Worm (Caenorhabditis elegans): ENCODE measurements around the gene sms-3.
A peak's percentile ranks its signal among the peaks of the same experiment; 100 is the strongest.

sms-3 gene

ce11 chrIII:1613933-1614332 lies 13.0 kb upstream of the sms-3 start, which contains the start of gene Y22D7AL.9:
TSS of gene Y22D7AL.9 (minus strand) at chrIII:1614033.
- TF ChIP-seq tbx-37 (GFP tag; conservative IDR thresholded peaks at IDR 0.05), result no peak
- no peak for TF ChIP-seq hmg-4 (GFP tag; optimal IDR thresholded peaks at IDR 0.05)
- no peak for TF ChIP-seq pes-1 (GFP tag; IDR thresholded peaks at IDR 0.05)
- TF ChIP-seq ets-7 (tag; optimal IDR thresholded peaks at IDR 0.05), result no peak
- TF ChIP-seq ama-1 (optimal IDR thresholded peaks at IDR 0.05), result no peak
- TF ChIP-seq hnd-1 (tag; optimal IDR thresholded peaks at IDR 0.05), result no peak
- TF ChIP-seq ceh-36 (tag; optimal IDR thresholded peaks at IDR 0.05), result no peak
- TF ChIP-seq tbx-11 (GFP tag; IDR thresholded peaks at IDR 0.05), result no peak
- TF ChIP-seq flt-1 (GFP tag; IDR thresholded peaks at IDR 0.05), result no peak
- TF ChIP-seq aly-1 (tag; optimal IDR thresholded peaks at IDR 0.05), result no peak

DNA sequence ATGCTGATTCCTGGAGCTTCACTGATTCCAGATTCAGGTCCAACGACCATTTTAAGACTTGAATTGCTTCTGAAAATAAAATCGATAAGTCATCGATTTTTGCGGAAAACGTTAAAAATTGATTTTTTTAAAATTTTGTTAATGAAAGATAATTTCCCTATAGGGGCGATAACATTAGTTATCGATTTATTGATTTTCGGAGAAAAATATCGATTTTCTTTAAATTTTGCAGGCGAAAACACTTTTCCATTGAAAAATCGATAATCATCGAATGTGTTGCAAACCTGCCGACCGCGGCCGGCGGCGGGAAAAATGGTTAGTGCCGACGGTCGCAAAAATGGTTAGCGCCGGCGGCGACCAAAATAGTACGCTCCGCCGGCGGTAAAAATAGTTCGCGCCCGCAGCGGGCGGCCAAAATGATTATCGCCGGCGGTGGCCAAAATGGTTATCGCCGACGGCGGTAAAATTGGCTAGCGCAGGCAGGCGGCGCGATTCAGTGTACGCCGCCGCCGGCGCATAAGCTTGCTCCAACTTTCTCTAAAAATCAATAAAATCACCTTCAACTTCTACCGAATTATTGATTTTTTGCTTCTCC lies 12.1 kb upstream of the sms-3 start:
- TF ChIP-seq F13C5.2 (tag; optimal IDR thresholded peaks at IDR 0.05) (no peak), ceh-13 (GFP tag; optimal IDR thresholded peaks at IDR 0.05) (no peak), pes-1 (GFP tag; IDR thresholded peaks at IDR 0.05) (0 out of 2 replicates have a peak, but pooled peaks have one; percentile 51), hmbx-1 (tag; optimal IDR thresholded peaks at IDR 0.05) (no peak), hnd-1 (tag; optimal IDR thresholded peaks at IDR 0.05) (no peak), tbx-37 (GFP tag; conservative IDR thresholded peaks at IDR 0.05) (no peak), aly-1 (tag; optimal IDR thresholded peaks at IDR 0.05) (no peak), flt-1 (GFP tag; IDR thresholded peaks at IDR 0.05) (no peak), B0310.2 (tag; optimal IDR thresholded peaks at IDR 0.05) (no peak)

ce11 chrIII:1610938-1611337 lies 10.0 kb upstream of the sms-3 start:
- TF ChIP-seq pes-1 (GFP tag; IDR thresholded peaks at IDR 0.05) (no peak), ama-1 (optimal IDR thresholded peaks at IDR 0.05) (no peak), tbx-37 (GFP tag; conservative IDR thresholded peaks at IDR 0.05) (no peak), ceh-36 (tag; optimal IDR thresholded peaks at IDR 0.05) (no peak), sea-1 (GFP tag; conservative IDR thresholded peaks at IDR 0.05) (no peak), scrt-1 (GFP tag; IDR thresholded peaks at IDR 0.05) (no peak), flt-1 (GFP tag; IDR thresholded peaks at IDR 0.05) (no peak), ets-7 (tag; optimal IDR thresholded peaks at IDR 0.05) (no peak), ceh-13 (GFP tag; optimal IDR thresholded peaks at IDR 0.05) (no peak), hmbx-1 (tag; optimal IDR thresholded peaks at IDR 0.05) (no peak), hnd-1 (tag; optimal IDR thresholded peaks at IDR 0.05) (no peak), B0310.2 (tag; optimal IDR thresholded peaks at IDR 0.05) (no peak), F13C5.2 (tag; optimal IDR thresholded peaks at IDR 0.05) (no peak), hmg-4 (GFP tag; optimal IDR thresholded peaks at IDR 0.05) (no peak), aly-1 (tag; optimal IDR thresholded peaks at IDR 0.05) (no peak), tra-4 (tag; optimal IDR thresholded peaks at IDR 0.05) (no peak)

- no peak for TF ChIP-seq hnd-1 (tag; optimal IDR thresholded peaks at IDR 0.05)
- TF ChIP-seq tbx-11 (GFP tag; IDR thresholded peaks at IDR 0.05), result no peak
- no peak for TF ChIP-seq flt-1 (GFP tag; IDR thresholded peaks at IDR 0.05)
- no peak for TF ChIP-seq ceh-13 (GFP tag; optimal IDR thresholded peaks at IDR 0.05)
- no peak for TF ChIP-seq aly-1 (tag; optimal IDR thresholded peaks at IDR 0.05)
- TF ChIP-seq tbx-37 (GFP tag; conservative IDR thresholded peaks at IDR 0.05), result no peak
- no peak for TF ChIP-seq sea-1 (GFP tag; conservative IDR thresholded peaks at IDR 0.05)
- TF ChIP-seq hmg-4 (GFP tag; optimal IDR thresholded peaks at IDR 0.05), result no peak
- no peak for TF ChIP-seq ceh-36 (tag; optimal IDR thresholded peaks at IDR 0.05)
- TF ChIP-seq pes-1 (GFP tag; IDR thresholded peaks at IDR 0.05), result no peak
- TF ChIP-seq ama-1 (optimal IDR thresholded peaks at IDR 0.05), result no peak
- no peak for TF ChIP-seq hmbx-1 (tag; optimal IDR thresholded peaks at IDR 0.05)
- TF ChIP-seq tra-4 (tag; optimal IDR thresholded peaks at IDR 0.05), result no peak
- no peak for TF ChIP-seq ets-7 (tag; optimal IDR thresholded peaks at IDR 0.05)
Observed at ce11 chrIII:1607659-1608058, 6.7 kb upstream of the sms-3 start.

ce11 chrIII:1604514-1604976 lies 3.6 kb upstream of the sms-3 start, which contains the start of gene Y22D7AL.6:
TSS of gene Y22D7AL.6 (plus strand) at chrIII:1604926.
- TF ChIP-seq ets-7 (tag; optimal IDR thresholded peaks at IDR 0.05) (peak; percentile 66), tra-4 (tag; optimal IDR thresholded peaks at IDR 0.05) (peak; percentile 72), scrt-1 (GFP tag; IDR thresholded peaks at IDR 0.05) (peak; percentile 93), aly-1 (tag; optimal IDR thresholded peaks at IDR 0.05) (peak; percentile 75), ceh-13 (GFP tag; optimal IDR thresholded peaks at IDR 0.05) (peak; percentile 72), ama-1 (optimal IDR thresholded peaks at IDR 0.05) (no peak), hmbx-1 (tag; optimal IDR thresholded peaks at IDR 0.05) (peak; percentile 64), flt-1 (GFP tag; IDR thresholded peaks at IDR 0.05) (peak; percentile 88), hmg-4 (GFP tag; optimal IDR thresholded peaks at IDR 0.05) (peak; percentile 96), tbx-11 (GFP tag; IDR thresholded peaks at IDR 0.05) (peak; percentile 78), ceh-36 (tag; optimal IDR thresholded peaks at IDR 0.05) (peak; percentile 82), pes-1 (GFP tag; IDR thresholded peaks at IDR 0.05) (peak; percentile 92), B0310.2 (tag; optimal IDR thresholded peaks at IDR 0.05) (peak; percentile 87), hnd-1 (tag; optimal IDR thresholded peaks at IDR 0.05) (peak; percentile 69), tbx-37 (GFP tag; conservative IDR thresholded peaks at IDR 0.05) (peak; percentile 77), sea-1 (GFP tag; conservative IDR thresholded peaks at IDR 0.05) (peak; percentile 89), F13C5.2 (tag; optimal IDR thresholded peaks at IDR 0.05) (peak; percentile 75)

- TF ChIP-seq hnd-1 (tag; optimal IDR thresholded peaks at IDR 0.05) (no peak), pes-1 (GFP tag; IDR thresholded peaks at IDR 0.05) (0 out of 2 replicates have a peak, but pooled peaks have one; percentile 32), sea-1 (GFP tag; conservative IDR thresholded peaks at IDR 0.05) (0 out of 2 replicates have a peak, but pooled peaks have one; percentile 16)
Observed at ce11 chrIII:1603776-1604175, 2.8 kb upstream of the sms-3 start.

ce11 chrIII:1602682-1603081 lies 1.7 kb upstream of the sms-3 start:
- TF ChIP-seq tbx-11 (GFP tag; IDR thresholded peaks at IDR 0.05) (no peak), hmbx-1 (tag; optimal IDR thresholded peaks at IDR 0.05) (no peak), B0310.2 (tag; optimal IDR thresholded peaks at IDR 0.05) (no peak), tbx-37 (GFP tag; conservative IDR thresholded peaks at IDR 0.05) (no peak), aly-1 (tag; optimal IDR thresholded peaks at IDR 0.05) (no peak), ama-1 (optimal IDR thresholded peaks at IDR 0.05) (no peak), tra-4 (tag; optimal IDR thresholded peaks at IDR 0.05) (no peak), hnd-1 (tag; optimal IDR thresholded peaks at IDR 0.05) (no peak), flt-1 (GFP tag; IDR thresholded peaks at IDR 0.05) (no peak), sea-1 (GFP tag; conservative IDR thresholded peaks at IDR 0.05) (no peak), F13C5.2 (tag; optimal IDR thresholded peaks at IDR 0.05) (no peak), scrt-1 (GFP tag; IDR thresholded peaks at IDR 0.05) (no peak), hmg-4 (GFP tag; optimal IDR thresholded peaks at IDR 0.05) (no peak), ets-7 (tag; optimal IDR thresholded peaks at IDR 0.05) (no peak), ceh-36 (tag; optimal IDR thresholded peaks at IDR 0.05) (no peak), ceh-13 (GFP tag; optimal IDR thresholded peaks at IDR 0.05) (no peak)
